Worm (Caenorhabditis elegans) whole organism, early embryonic: ENCODE measurements around the gene nhr-182.

Experiments
- B0310.2 ChIP-seq: sonication (generic microtip); optimal IDR thresholded peaks from 2 replicates; lab custom pipeline; 2016; ENCODE audit warnings: mild to moderate bottlenecking, missing genetic modification characterization, missing compliant biosample characterization
- flt-1 ChIP-seq: fragments of 200-800 bp; sonication (Bioruptor generic); IDR thresholded peaks from 2 replicates; pipeline ENCODE4 v1.3.6; 2022; ENCODE audit warnings: missing genetic modification characterization, missing compliant biosample characterization
- pes-1 ChIP-seq: fragments of 200-800 bp; sonication (Bioruptor generic); IDR thresholded peaks from 2 replicates; pipeline ENCODE4 v1.3.6; 2022; ENCODE audit warnings: missing genetic modification reagents, missing genetic modification characterization, missing compliant biosample characterization
- sea-1 ChIP-seq: fragments of 200-800 bp; sonication (Bioruptor generic); conservative IDR thresholded peaks from 2 replicates; pipeline ENCODE4 v1.3.6; 2022; ENCODE audit warnings: missing genetic modification characterization, missing compliant biosample characterization
- tbx-37 ChIP-seq: fragments of 200-800 bp; sonication (Bioruptor generic); conservative IDR thresholded peaks from 2 replicates; pipeline ENCODE4 v1.3.6; 2022; ENCODE audit warnings: missing genetic modification reagents, missing genetic modification characterization, missing compliant biosample characterization

DNA sequence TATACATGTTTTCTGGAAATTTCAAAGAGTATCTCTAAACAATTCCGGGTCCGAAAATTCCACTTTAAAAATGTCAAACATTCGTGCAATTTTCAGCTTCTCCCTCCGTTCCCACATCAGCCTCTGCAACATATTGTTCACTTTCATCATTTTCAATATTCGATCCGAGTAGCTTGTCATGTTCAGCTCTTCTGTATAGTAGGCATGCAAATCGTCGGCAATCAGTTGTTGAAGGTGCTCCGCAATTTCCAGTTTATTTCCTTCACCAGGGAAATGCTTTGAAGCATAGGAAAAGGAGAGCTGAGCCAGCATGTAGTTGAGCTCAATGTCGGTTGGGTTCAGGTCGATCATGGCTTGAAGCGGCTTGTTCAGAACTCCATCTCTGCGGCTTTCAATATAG lies 5.2 kb upstream of the nhr-182 start:
- TF ChIP-seq pes-1 (GFP tag; lab: Robert Waterston, UW) (no peak), flt-1 (GFP tag; lab: Robert Waterston, UW) (no peak), B0310.2 (no peak), sea-1 (GFP tag; lab: Robert Waterston, UW) (no peak), tbx-37 (no peak)
